Fruit fly (Drosophila melanogaster) whole organism, adult: ENCODE results near the gene CG8281.

Experiments
- CG11617 ChIP-seq: fragments of 200-800 bp; sonication (Bioruptor generic); optimal IDR thresholded peaks from 2 replicates; lab custom pipeline; 2017; ENCODE audit warnings: mild to moderate bottlenecking, missing biosample characterization, missing genetic modification reagents, missing genetic modification characterization
- CG12768 ChIP-seq: fragments of 200-800 bp; sonication (Bioruptor generic); optimal IDR thresholded peaks from 2 replicates; lab custom pipeline; 2017; ENCODE audit warnings: missing biosample characterization, missing genetic modification characterization, mild to moderate bottlenecking, moderate library complexity, missing genetic modification reagents
- CG14711 ChIP-seq: fragments of 200-800 bp; sonication (Bioruptor generic); optimal IDR thresholded peaks from 2 replicates; lab custom pipeline; 2018; ENCODE audit warnings: missing biosample characterization, mild to moderate bottlenecking, missing genetic modification characterization, moderate library complexity
- CG1620 ChIP-seq: fragments of 200-800 bp; sonication (Bioruptor generic); optimal IDR thresholded peaks from 2 replicates; lab custom pipeline; 2016; ENCODE audit warnings: missing biosample characterization, missing genetic modification characterization
- CG33017 ChIP-seq: fragments of 200-800 bp; sonication (Bioruptor generic); optimal IDR thresholded peaks from 2 replicates; lab custom pipeline; 2018; ENCODE audit warnings: missing biosample characterization, mild to moderate bottlenecking, missing genetic modification characterization, moderate library complexity
- CG5204 ChIP-seq: fragments of 200-800 bp; sonication (Bioruptor generic); optimal IDR thresholded peaks from 2 replicates; lab custom pipeline; 2016; ENCODE audit warnings: missing biosample characterization, missing genetic modification characterization
- CG7045 ChIP-seq: fragments of 200-800 bp; sonication (Bioruptor generic); optimal IDR thresholded peaks from 2 replicates; lab custom pipeline; 2017; ENCODE audit warnings: missing biosample characterization, mild to moderate bottlenecking, missing genetic modification characterization
- CG7101 ChIP-seq: fragments of 200-800 bp; sonication (Bioruptor generic); optimal IDR thresholded peaks from 2 replicates; lab custom pipeline; 2018; ENCODE audit warnings: missing biosample characterization, mild to moderate bottlenecking, missing genetic modification characterization, moderate library complexity
- Clk ChIP-seq: fragments of 200-800 bp; sonication (Bioruptor generic); optimal IDR thresholded peaks from 2 replicates; lab custom pipeline; 2017; ENCODE audit warnings: missing biosample characterization, missing genetic modification characterization
- Crg-1 ChIP-seq: fragments of 200-800 bp; sonication (Bioruptor generic); optimal IDR thresholded peaks from 2 replicates; lab custom pipeline; 2016; ENCODE audit warnings: missing biosample characterization, missing genetic modification characterization
- Hr96 ChIP-seq: fragments of 200-800 bp; sonication (Bioruptor generic); optimal IDR thresholded peaks from 2 replicates; lab custom pipeline; 2016; ENCODE audit warnings: missing biosample characterization, missing genetic modification characterization
- Mnt ChIP-seq: fragments of 200-800 bp; sonication (Bioruptor generic); optimal IDR thresholded peaks from 2 replicates; lab custom pipeline; 2016; ENCODE audit warnings: missing biosample characterization, mild to moderate bottlenecking, missing genetic modification characterization
- bab1 ChIP-seq: fragments of 200-800 bp; sonication (Bioruptor generic); optimal IDR thresholded peaks from 3 replicates; lab custom pipeline; 2019; ENCODE audit warnings: missing biosample characterization, mild to moderate bottlenecking, missing genetic modification characterization, moderate library complexity
- cic ChIP-seq: fragments of 200-800 bp; sonication (Bioruptor generic); optimal IDR thresholded peaks from 2 replicates; lab custom pipeline; 2017; ENCODE audit warnings: missing biosample characterization, mild to moderate bottlenecking, missing genetic modification characterization, moderate library complexity
- cnc ChIP-seq, 2 experiments: fragments of >200 bp; optimal IDR thresholded peaks; 2 replicates each; lab custom pipeline; 2017
- kay ChIP-seq: fragments of 200-800 bp; sonication (Bioruptor generic); peaks from one replicate; lab custom pipeline; 2016; ENCODE audit warnings: missing biosample characterization, missing genetic modification characterization, borderline replicate concordance
- ovo ChIP-seq: fragments of 200-800 bp; sonication (Bioruptor generic); optimal IDR thresholded peaks from 2 replicates; lab custom pipeline; 2016; ENCODE audit warnings: missing biosample characterization, missing genetic modification characterization
- pad ChIP-seq: fragments of 200-800 bp; sonication (Bioruptor generic); optimal IDR thresholded peaks from 3 replicates; lab custom pipeline; 2017; ENCODE audit warnings: missing biosample characterization, missing genetic modification characterization, mild to moderate bottlenecking, moderate library complexity, missing genetic modification reagents
- tj ChIP-seq: fragments of 200-800 bp; sonication (Bioruptor generic); optimal IDR thresholded peaks from 3 replicates; lab custom pipeline; 2017; ENCODE audit warnings: missing biosample characterization, mild to moderate bottlenecking, missing genetic modification characterization, moderate library complexity
- toe ChIP-seq: fragments of 200-800 bp; sonication (Bioruptor generic); optimal IDR thresholded peaks from 2 replicates; lab custom pipeline; 2016; ENCODE audit warnings: missing biosample characterization, missing genetic modification characterization

The CG8281 gene

dm6 chr3L:7875606-7876366 is 36.5 kb upstream of the CG8281 start:
- TF ChIP-seq Hr96 (GFP tag; lab: Kevin White, UChicago) (no peak), CG7101 (tag; lab: Kevin White, UChicago) (no peak), CG11617 (GFP tag; lab: Kevin White, UChicago) (peak; percentile 11), pad (peak; percentile 79), tj (no peak), bab1 (GFP tag; lab: Kevin White, UChicago) (peak; percentile 43)

- TF ChIP-seq CG33017 (tag; lab: Kevin White, UChicago) (no peak), CG7045 (GFP tag; lab: Kevin White, UChicago) (no peak), bab1 (GFP tag; lab: Kevin White, UChicago) (no peak), cnc (optimal IDR thresholded peaks at IDR 0.05; lab: Kevin White, UChicago) (no peak), Mnt (GFP tag; lab: Kevin White, UChicago) (no peak), Crg-1 (GFP tag; lab: Kevin White, UChicago) (no peak)
Observed at dm6 chr3L:7876367-7876703, 35.9 kb upstream of the CG8281 start.

- no peak for TF ChIP-seq cnc (optimal IDR thresholded peaks at IDR 0.05; lab: Kevin White, UChicago)
- no peak for TF ChIP-seq CG33017 (tag; lab: Kevin White, UChicago)
- no peak for TF ChIP-seq CG1620 (GFP tag; lab: Kevin White, UChicago)
- no peak for TF ChIP-seq ovo (GFP tag; lab: Kevin White, UChicago)
Observed at dm6 chr3L:7877466-7877865, 34.8 kb upstream of the CG8281 start.

dm6 chr3L:7879616-7880015 is 32.6 kb upstream of the CG8281 start:
- TF ChIP-seq kay (no peak), tj (peak; percentile 72)

dm6 chr3L:7881127-7881526 is 31.1 kb upstream of the CG8281 start:
- no peak for TF ChIP-seq cic (GFP tag; lab: Kevin White, UChicago)
- TF ChIP-seq ovo (GFP tag; lab: Kevin White, UChicago) = no peak
- TF ChIP-seq CG7101 (tag; lab: Kevin White, UChicago) = no peak
- TF ChIP-seq bab1 (GFP tag; lab: Kevin White, UChicago) = no peak
- no peak for TF ChIP-seq Mnt (GFP tag; lab: Kevin White, UChicago)
- TF ChIP-seq tj = no peak
- TF ChIP-seq toe (GFP tag; lab: Kevin White, UChicago) = no peak
- no peak for TF ChIP-seq CG11617 (GFP tag; lab: Kevin White, UChicago)
- TF ChIP-seq CG7045 (GFP tag; lab: Kevin White, UChicago) = no peak
- no peak for TF ChIP-seq Crg-1 (GFP tag; lab: Kevin White, UChicago)
- TF ChIP-seq CG33017 (tag; lab: Kevin White, UChicago) = no peak
- TF ChIP-seq kay = no peak
- no peak for TF ChIP-seq cnc (optimal IDR thresholded peaks at IDR 0.05; lab: Kevin White, UChicago)
- no peak for TF ChIP-seq CG14711

dm6 chr3L:7882105-7882504 is 30.2 kb upstream of the CG8281 start:
- TF ChIP-seq Clk (GFP tag; lab: Kevin White, UChicago) = no peak
- TF ChIP-seq cic (GFP tag; lab: Kevin White, UChicago) = no peak
- no peak for TF ChIP-seq CG5204
- no peak for TF ChIP-seq toe (GFP tag; lab: Kevin White, UChicago)
- no peak for TF ChIP-seq bab1 (GFP tag; lab: Kevin White, UChicago)
- no peak for TF ChIP-seq pad
- TF ChIP-seq Crg-1 (GFP tag; lab: Kevin White, UChicago) = peak; percentile 14
- TF ChIP-seq CG14711 = no peak
- TF ChIP-seq Mnt (GFP tag; lab: Kevin White, UChicago) = no peak
- no peak for TF ChIP-seq CG12768 (GFP tag; lab: Kevin White, UChicago)
- TF ChIP-seq Hr96 (GFP tag; lab: Kevin White, UChicago) = no peak
- TF ChIP-seq CG11617 (GFP tag; lab: Kevin White, UChicago) = peak; percentile 26
- no peak for TF ChIP-seq CG7045 (GFP tag; lab: Kevin White, UChicago)
- TF ChIP-seq CG33017 (tag; lab: Kevin White, UChicago) = peak; percentile 1
- peak; percentile 46 for TF ChIP-seq CG7101 (tag; lab: Kevin White, UChicago)
- TF ChIP-seq cnc (optimal IDR thresholded peaks at IDR 0.05; lab: Kevin White, UChicago) = no peak
- TF ChIP-seq ovo (GFP tag; lab: Kevin White, UChicago) = peak; percentile 1

dm6 chr3L:7883298-7883697 is 29.0 kb upstream of the CG8281 start:
- TF ChIP-seq toe (GFP tag; lab: Kevin White, UChicago) = no peak
- TF ChIP-seq CG5204 = no peak
- TF ChIP-seq Hr96 (GFP tag; lab: Kevin White, UChicago) = no peak
- no peak for TF ChIP-seq CG14711
- no peak for TF ChIP-seq cnc (optimal IDR thresholded peaks at IDR 0.05; lab: Kevin White, UChicago)
- no peak for TF ChIP-seq CG1620 (GFP tag; lab: Kevin White, UChicago)
- TF ChIP-seq CG7045 (GFP tag; lab: Kevin White, UChicago) = no peak
- TF ChIP-seq CG33017 (tag; lab: Kevin White, UChicago) = no peak
- TF ChIP-seq cic (GFP tag; lab: Kevin White, UChicago) = no peak
- no peak for TF ChIP-seq Clk (GFP tag; lab: Kevin White, UChicago)
- TF ChIP-seq Mnt (GFP tag; lab: Kevin White, UChicago) = no peak
- TF ChIP-seq CG7101 (tag; lab: Kevin White, UChicago) = no peak
- TF ChIP-seq bab1 (GFP tag; lab: Kevin White, UChicago) = no peak
- no peak for TF ChIP-seq CG11617 (GFP tag; lab: Kevin White, UChicago)
